Fruit fly (Drosophila melanogaster): ENCODE results near the gene Dab.

- TF ChIP-seq NC2α (GFP tag; optimal IDR thresholded peaks at IDR 0.05) (no peak), fd102C (GFP tag; optimal IDR thresholded peaks at IDR 0.05) (no peak), pita (GFP tag; optimal IDR thresholded peaks at IDR 0.05) (no peak), CG4820 (GFP tag; optimal IDR thresholded peaks at IDR 0.05) (no peak), CG2712 (tag; optimal IDR thresholded peaks at IDR 0.05) (no peak), CG18011 (GFP tag; optimal IDR thresholded peaks at IDR 0.05) (no peak), CG32772 (GFP tag; IDR thresholded peaks at IDR 0.05) (no peak), ase (GFP tag; IDR thresholded peaks at IDR 0.05) (no peak)
These were observed 43.1 kb upstream of the Dab start for dm6 chr3L:16668797-16669196.
